Fruit fly (Drosophila melanogaster) whole organism, embryonic: ENCODE results near the gene CG10347.
A peak's percentile ranks its signal among the peaks of the same experiment; 100 is the strongest.

Experiments used
- CG11247 ChIP-seq: fragments of 200-800 bp; sonication (Bioruptor generic); IDR thresholded peaks from 2 replicates; pipeline ENCODE4 v1.3.6; 2022; ENCODE audit warnings: missing biosample characterization, missing genetic modification characterization
- CG12391 ChIP-seq: fragments of 200-800 bp; sonication (Bioruptor generic); optimal IDR thresholded peaks from 3 replicates; lab custom pipeline; 2018; ENCODE audit warnings: missing biosample characterization, mild to moderate bottlenecking, missing genetic modification characterization, moderate library complexity
- CG12769 ChIP-seq: fragments of 200-800 bp; sonication (Bioruptor generic); optimal IDR thresholded peaks from 2 replicates; lab custom pipeline; 2019; ENCODE audit warnings: missing biosample characterization, mild to moderate bottlenecking, missing genetic modification characterization, moderate library complexity
- CG14667 ChIP-seq: fragments of 200-800 bp; sonication (Bioruptor generic); IDR thresholded peaks from 2 replicates; pipeline ENCODE4 v1.3.6; 2022; ENCODE audit warnings: missing biosample characterization, missing genetic modification characterization
- CG15514 ChIP-seq: fragments of 200-800 bp; sonication (Bioruptor generic); optimal IDR thresholded peaks from 3 replicates; lab custom pipeline; 2017; ENCODE audit warnings: missing biosample characterization, missing genetic modification characterization, mild to moderate bottlenecking, moderate library complexity, missing genetic modification reagents
- CG15601 ChIP-seq: fragments of 200-800 bp; sonication (Bioruptor generic); optimal IDR thresholded peaks from 3 replicates; lab custom pipeline; 2019; ENCODE audit warnings: missing biosample characterization, mild to moderate bottlenecking, missing genetic modification characterization, moderate library complexity
- CG1647 ChIP-seq: fragments of 200-800 bp; sonication (Bioruptor generic); optimal IDR thresholded peaks from 3 replicates; lab custom pipeline; 2016; ENCODE audit warnings: missing biosample characterization, missing genetic modification characterization
- CG16779 ChIP-seq: fragments of 200-800 bp; sonication (Bioruptor generic); IDR thresholded peaks from 2 replicates; pipeline ENCODE4 v1.3.6; 2022; ENCODE audit warnings: missing biosample characterization, missing genetic modification characterization
- CG17359 ChIP-seq: fragments of 200-800 bp; sonication (Bioruptor generic); optimal IDR thresholded peaks from 3 replicates; lab custom pipeline; 2018; ENCODE audit warnings: missing biosample characterization, mild to moderate bottlenecking, missing genetic modification characterization, moderate library complexity
- CG18262 ChIP-seq: fragments of 200-800 bp; optimal IDR thresholded peaks from 3 replicates; lab custom pipeline; 2019; ENCODE audit warnings: missing biosample characterization, mild to moderate bottlenecking, missing genetic modification characterization, moderate library complexity
- CG2875 ChIP-seq: fragments of 200-800 bp; sonication (Bioruptor generic); optimal IDR thresholded peaks from 2 replicates; lab custom pipeline; 2017; ENCODE audit warnings: missing biosample characterization, mild to moderate bottlenecking, missing genetic modification characterization, missing genetic modification reagents
- CG3281 ChIP-seq: fragments of 200-800 bp; sonication (Bioruptor generic); optimal IDR thresholded peaks from 3 replicates; lab custom pipeline; 2017; ENCODE audit warnings: missing biosample characterization, mild to moderate bottlenecking, missing genetic modification characterization
- CG34376 ChIP-seq: fragments of 200-800 bp; sonication (Bioruptor generic); optimal IDR thresholded peaks from 2 replicates; lab custom pipeline; 2018; ENCODE audit warnings: missing biosample characterization, mild to moderate bottlenecking, missing genetic modification characterization
- CG42726 ChIP-seq: fragments of 200-800 bp; sonication (Bioruptor generic); IDR thresholded peaks from 2 replicates; pipeline ENCODE4 v1.3.6; 2022; ENCODE audit warnings: missing biosample characterization, missing genetic modification characterization; ENCODE audit not compliant: partially characterized antibody
- CG4360 ChIP-seq: fragments of 200-800 bp; sonication (Bioruptor generic); IDR thresholded peaks from 2 replicates; pipeline ENCODE4 v1.3.6; 2022; ENCODE audit warnings: missing biosample characterization, missing genetic modification characterization
- CG4707 ChIP-seq: fragments of 200-800 bp; sonication (Bioruptor generic); optimal IDR thresholded peaks from 2 replicates; lab custom pipeline; 2018; ENCODE audit warnings: missing biosample characterization, mild to moderate bottlenecking, missing genetic modification characterization, moderate library complexity
- CG6791 ChIP-seq: fragments of 200-800 bp; sonication (Bioruptor generic); IDR thresholded peaks from 3 replicates; pipeline ENCODE4 v1.3.6; 2022; ENCODE audit warnings: missing biosample characterization, missing genetic modification characterization; ENCODE audit not compliant: partially characterized antibody
- CG7556 ChIP-seq: fragments of 200-800 bp; sonication (Bioruptor generic); optimal IDR thresholded peaks from 2 replicates; lab custom pipeline; 2017; ENCODE audit warnings: missing biosample characterization, mild to moderate bottlenecking, missing genetic modification characterization
- CG8944 ChIP-seq: fragments of 200-800 bp; sonication (Bioruptor generic); optimal IDR thresholded peaks from 3 replicates; lab custom pipeline; 2016; ENCODE audit warnings: missing biosample characterization, missing genetic modification characterization
- CHES-1-like ChIP-seq: fragments of 200-800 bp; sonication (Bioruptor generic); optimal IDR thresholded peaks from 2 replicates; lab custom pipeline; 2016; ENCODE audit warnings: missing biosample characterization, missing genetic modification characterization
- CkIIα-i1 ChIP-seq: fragments of 200-800 bp; sonication (Bioruptor generic); IDR thresholded peaks from 2 replicates; pipeline ENCODE4 v1.3.6; 2022; ENCODE audit warnings: missing biosample characterization, missing genetic modification characterization
- Deaf1 ChIP-seq: fragments of 200-800 bp; optimal IDR thresholded peaks from 3 replicates; lab custom pipeline; 2019; ENCODE audit warnings: missing biosample characterization, mild to moderate bottlenecking, missing genetic modification characterization, moderate library complexity
- E2f2 ChIP-seq: fragments of 200-800 bp; sonication (Bioruptor generic); IDR thresholded peaks from 2 replicates; pipeline ENCODE4 v1.3.6; 2022; ENCODE audit warnings: missing biosample characterization, missing genetic modification characterization
- Elba2 ChIP-seq: fragments of 200-800 bp; sonication (Bioruptor generic); optimal IDR thresholded peaks from 3 replicates; lab custom pipeline; 2016; ENCODE audit warnings: missing biosample characterization, missing genetic modification characterization
- Hr51 ChIP-seq, 2 experiments: fragments of 200-800 bp; sonication (Bioruptor generic); optimal IDR thresholded peaks; 2 replicates in 1 of 2; 3 replicates in 1 of 2; lab custom pipeline; 2016 to 2018; ENCODE audit warnings: missing biosample characterization in 2 of 2, missing genetic modification characterization in 2 of 2, mild to moderate bottlenecking in 1 of 2, moderate library complexity in 1 of 2
- NC2α ChIP-seq: fragments of 200-800 bp; sonication (Bioruptor generic); optimal IDR thresholded peaks from 2 replicates; lab custom pipeline; 2016; ENCODE audit warnings: missing biosample characterization, missing genetic modification characterization
- Ssrp ChIP-seq: fragments of 200-800 bp; sonication (Bioruptor generic); optimal IDR thresholded peaks from 2 replicates; lab custom pipeline; 2018; ENCODE audit warnings: missing biosample characterization, mild to moderate bottlenecking, missing genetic modification characterization, moderate library complexity
- Tbp ChIP-seq: fragments of >200 bp; optimal IDR thresholded peaks from 2 replicates; lab custom pipeline; 2018; ENCODE audit warnings: missing biosample characterization, missing genetic modification characterization
- ab ChIP-seq: fragments of 200-800 bp; sonication (Bioruptor generic); optimal IDR thresholded peaks from 2 replicates; lab custom pipeline; 2016; ENCODE audit warnings: missing biosample characterization, missing genetic modification characterization
- ac ChIP-seq: fragments of 200-800 bp; sonication (Bioruptor generic); optimal IDR thresholded peaks from 3 replicates; lab custom pipeline; 2017; ENCODE audit warnings: missing biosample characterization, mild to moderate bottlenecking, missing genetic modification characterization
- da ChIP-seq: fragments of 200-800 bp; sonication (Bioruptor generic); optimal IDR thresholded peaks from 2 replicates; lab custom pipeline; 2016; ENCODE audit warnings: missing biosample characterization, missing genetic modification characterization
- dpn ChIP-seq, 2 experiments: fragments of 200-800 bp; sonication (Bioruptor generic); optimal IDR thresholded peaks; 3 replicates each; lab custom pipeline; 2016; ENCODE audit warnings: missing biosample characterization in 2 of 2, missing genetic modification characterization in 2 of 2
- dysf ChIP-seq: fragments of 200-800 bp; sonication (Bioruptor generic); IDR thresholded peaks from 3 replicates; pipeline ENCODE4 v1.3.6; 2022; ENCODE audit warnings: missing biosample characterization, missing genetic modification characterization
- exex ChIP-seq: fragments of 200-800 bp; sonication (Bioruptor generic); optimal IDR thresholded peaks from 4 replicates; lab custom pipeline; 2018; ENCODE audit warnings: missing biosample characterization, mild to moderate bottlenecking, missing genetic modification characterization, moderate library complexity
- fd102C ChIP-seq: fragments of 200-800 bp; sonication (Bioruptor generic); optimal IDR thresholded peaks from 2 replicates; lab custom pipeline; 2018; ENCODE audit warnings: missing biosample characterization, mild to moderate bottlenecking, missing genetic modification characterization, moderate library complexity
- grau ChIP-seq: fragments of 200-800 bp; optimal IDR thresholded peaks from 3 replicates; lab custom pipeline; 2019; ENCODE audit warnings: missing biosample characterization, mild to moderate bottlenecking, missing genetic modification characterization, moderate library complexity
- grn ChIP-seq: fragments of 200-800 bp; sonication (Bioruptor generic); optimal IDR thresholded peaks from 3 replicates; lab custom pipeline; 2017; ENCODE audit warnings: missing biosample characterization, missing genetic modification characterization
- gro ChIP-seq: fragments of 200-800 bp; sonication (Bioruptor generic); optimal IDR thresholded peaks from 2 replicates; lab custom pipeline; 2016; ENCODE audit warnings: missing biosample characterization, missing genetic modification characterization
- ham ChIP-seq: fragments of 200-800 bp; sonication (Bioruptor generic); IDR thresholded peaks from 2 replicates; pipeline ENCODE4 v1.3.6; 2022; ENCODE audit warnings: missing biosample characterization, missing genetic modification characterization
- knrl ChIP-seq: fragments of 200-800 bp; sonication (Bioruptor generic); IDR thresholded peaks from 3 replicates; pipeline ENCODE4 v1.3.6; 2022; ENCODE audit warnings: missing biosample characterization, missing genetic modification characterization; ENCODE audit not compliant: partially characterized antibody
- lbe ChIP-seq: fragments of 200-800 bp; sonication (Bioruptor generic); optimal IDR thresholded peaks from 2 replicates; lab custom pipeline; 2016; ENCODE audit warnings: missing biosample characterization, mild to moderate bottlenecking, missing genetic modification characterization
- mam ChIP-seq: fragments of 200-800 bp; sonication (Bioruptor generic); optimal IDR thresholded peaks from 3 replicates; lab custom pipeline; 2016; ENCODE audit warnings: missing biosample characterization, missing genetic modification characterization
- pho ChIP-seq: fragments of 200-800 bp; sonication (Bioruptor generic); optimal IDR thresholded peaks from 2 replicates; lab custom pipeline; 2016; ENCODE audit warnings: missing biosample characterization, missing genetic modification characterization
- repo ChIP-seq: fragments of 200-800 bp; sonication (Bioruptor generic); optimal IDR thresholded peaks from 2 replicates; lab custom pipeline; 2016; ENCODE audit warnings: missing biosample characterization, missing genetic modification characterization
- sqz ChIP-seq: fragments of 200-800 bp; sonication (Bioruptor generic); optimal IDR thresholded peaks from 3 replicates; lab custom pipeline; 2018; ENCODE audit warnings: missing biosample characterization, mild to moderate bottlenecking, missing genetic modification characterization
- ssp ChIP-seq: fragments of 200-800 bp; sonication (Bioruptor generic); IDR thresholded peaks from 2 replicates; pipeline ENCODE4 v1.3.6; 2022; ENCODE audit warnings: missing biosample characterization, missing genetic modification characterization
- vvl ChIP-seq: fragments of 200-800 bp; sonication (Bioruptor generic); IDR thresholded peaks from 2 replicates; pipeline ENCODE4 v1.3.6; 2022; ENCODE audit warnings: missing biosample characterization, missing genetic modification characterization
- zen ChIP-seq: fragments of 200-800 bp; sonication (Bioruptor generic); optimal IDR thresholded peaks from 3 replicates; lab custom pipeline; 2018; ENCODE audit warnings: missing biosample characterization, mild to moderate bottlenecking, missing genetic modification characterization, moderate library complexity

CG10347 gene

dm6 chrX:11857522-11858438 is 3.0 kb upstream of the CG10347 start (continued):
- peak; percentile 22 for TF ChIP-seq grn
- TF ChIP-seq ham (GFP tag; lab: Robert Waterston, UW), result no peak
- no peak for TF ChIP-seq ab
- TF ChIP-seq ac, result peak; percentile 12
- peak; percentile 87 for TF ChIP-seq CG15601 (tag; lab: Kevin White, UChicago)
- TF ChIP-seq Hr51 (GFP tag; optimal IDR thresholded peaks at IDR 0.05; lab: Kevin White, UChicago), result peak in 1 of 2 experiments; percentile 81
- peak; percentile 32 for TF ChIP-seq sqz (GFP tag; lab: Kevin White, UChicago)
- TF ChIP-seq CG8944 (GFP tag; lab: Kevin White, UChicago), result peak; percentile 32
- TF ChIP-seq knrl (GFP tag; lab: Robert Waterston, UW), result no peak
- peak; percentile 64 for TF ChIP-seq CG4707 (GFP tag; lab: Kevin White, UChicago)
- peak; percentile 62 to 79 for TF ChIP-seq dpn (GFP tag; optimal IDR thresholded peaks at IDR 0.05; lab: Kevin White, UChicago)
- TF ChIP-seq CG11247 (GFP tag; lab: Robert Waterston, UW), result peak; percentile 66
- peak; percentile 82 for TF ChIP-seq CG17359
- TF ChIP-seq CG4360, result peak; percentile 45
- TF ChIP-seq CG12769, result peak; percentile 78
- peak; percentile 89 for TF ChIP-seq dysf
- peak; percentile 73 for TF ChIP-seq grau (tag; lab: Kevin White, UChicago)
- TF ChIP-seq CG16779, result no peak
- no peak for TF ChIP-seq Elba2 (GFP tag; lab: Kevin White, UChicago)
- TF ChIP-seq CG18262 (tag; lab: Kevin White, UChicago), result peak; percentile 90
- TF ChIP-seq CG15514 (GFP tag; lab: Kevin White, UChicago), result peak; percentile 32
- TF ChIP-seq CG2875 (GFP tag; lab: Kevin White, UChicago), result peak; percentile 48
- TF ChIP-seq NC2α (GFP tag; lab: Kevin White, UChicago), result no peak
- peak; percentile 90 for TF ChIP-seq vvl (GFP tag; lab: Robert Waterston, UW)
- TF ChIP-seq CG42726 (GFP tag; lab: Robert Waterston, UW), result no peak
- no peak for TF ChIP-seq Deaf1
- TF ChIP-seq CkIIα-i1 (GFP tag; lab: Robert Waterston, UW), result no peak
- TF ChIP-seq ssp, result peak; percentile 62
- no peak for TF ChIP-seq fd102C (GFP tag; lab: Kevin White, UChicago)
- TF ChIP-seq Ssrp (tag; lab: Kevin White, UChicago), result peak; percentile 74
- peak; percentile 78 for TF ChIP-seq CG12391 (tag; lab: Kevin White, UChicago)
- peak; percentile 54 for TF ChIP-seq gro (GFP tag; lab: Kevin White, UChicago)
- TF ChIP-seq zen (tag; lab: Kevin White, UChicago), result peak; percentile 62
- TF ChIP-seq CG14667 (GFP tag; lab: Robert Waterston, UW), result peak; percentile 73
- TF ChIP-seq repo (GFP tag; lab: Kevin White, UChicago), result no peak
- TF ChIP-seq mam (GFP tag; lab: Kevin White, UChicago), result peak; percentile 78
- TF ChIP-seq E2f2 (GFP tag; lab: Robert Waterston, UW), result peak; percentile 57; the same call in 1 of the 2 replicates
- no peak for TF ChIP-seq da (GFP tag; lab: Kevin White, UChicago)
- peak; percentile 46 for TF ChIP-seq CG1647 (GFP tag; lab: Kevin White, UChicago)
- TF ChIP-seq Tbp, result no peak
- no peak for TF ChIP-seq CG34376 (GFP tag; lab: Kevin White, UChicago)
- TF ChIP-seq CG6791 (GFP tag; lab: Robert Waterston, UW), result no peak
- no peak for TF ChIP-seq pho
- no peak for TF ChIP-seq lbe
- no peak for TF ChIP-seq exex (tag; lab: Kevin White, UChicago)
- TF ChIP-seq CHES-1-like (GFP tag; lab: Kevin White, UChicago), result no peak
- peak; percentile 49 for TF ChIP-seq CG3281 (GFP tag; lab: Kevin White, UChicago)
- peak; percentile 58 for TF ChIP-seq CG7556 (GFP tag; lab: Kevin White, UChicago)
